Worm (Caenorhabditis elegans) whole organism, young adult: ENCODE measurements around the gene ZK688.4.

Source experiments
- K11D2.4 ChIP-seq: fragments of 200-800 bp; sonication (Bioruptor generic); IDR thresholded peaks from 2 replicates; pipeline ENCODE4 v1.3.6; 2022; ENCODE audit warnings: missing genetic modification reagents, missing genetic modification characterization, missing compliant biosample characterization
- aptf-2 ChIP-seq: fragments of 200-800 bp; sonication (Bioruptor generic); conservative IDR thresholded peaks from 2 replicates; pipeline ENCODE4 v1.3.6; 2022; ENCODE audit warnings: missing genetic modification reagents, missing genetic modification characterization, missing compliant biosample characterization
- cebp-1 ChIP-seq, 2 experiments: fragments of 200-800 bp in 1 of 2; sonication (Bioruptor generic) in 1 of 2; sonication (generic microtip) in 1 of 2; IDR thresholded peaks in 1 of 2; optimal IDR thresholded peaks in 1 of 2; 2 replicates each; pipeline versions ENCODE4 v1.3.6 to Lab custom; 2017 to 2022; ENCODE audit warnings: missing compliant biosample characterization in 2 of 2, missing genetic modification characterization in 2 of 2, mild to moderate bottlenecking in 1 of 2, missing genetic modification reagents in 1 of 2, moderate library complexity in 1 of 2
- cebp-2 ChIP-seq: fragments of 200-800 bp; sonication (Bioruptor generic); IDR thresholded peaks from 2 replicates; pipeline ENCODE4 v1.3.6; 2022; ENCODE audit warnings: missing genetic modification characterization, missing compliant biosample characterization
- efl-1 ChIP-seq: fragments of 150-350 bp; optimal IDR thresholded peaks from 2 replicates; lab custom pipeline; 2014; ENCODE audit warnings: missing biosample characterization, missing genetic modification reagents, missing genetic modification characterization
- egl-18 ChIP-seq: fragments of 200-800 bp; sonication (Bioruptor generic); IDR thresholded peaks from 2 replicates; pipeline ENCODE4 v1.3.6; 2022; ENCODE audit warnings: missing genetic modification reagents, missing genetic modification characterization, missing compliant biosample characterization
- egl-44 ChIP-seq: fragments of 200-800 bp; sonication (Bioruptor generic); IDR thresholded peaks from 2 replicates; pipeline ENCODE4 v1.3.6; 2022; ENCODE audit warnings: missing genetic modification reagents, missing genetic modification characterization, missing compliant biosample characterization
- lag-1 ChIP-seq: fragments of 200-800 bp; sonication (Bioruptor generic); IDR thresholded peaks from 2 replicates; pipeline ENCODE4 v1.3.6; 2022; ENCODE audit warnings: missing genetic modification reagents, missing genetic modification characterization, missing compliant biosample characterization
- lin-35 ChIP-seq, 3 experiments: fragments of 150-350 bp in 2 of 3; sonication (generic microtip) in 1 of 3; optimal IDR thresholded peaks; 2 replicates each; lab custom pipeline; 2014 to 2018; ENCODE audit warnings: missing biosample characterization in 3 of 3, missing genetic modification characterization in 3 of 3, missing genetic modification reagents in 3 of 3
- nhr-179 ChIP-seq: sonication (generic microtip); optimal IDR thresholded peaks from 2 replicates; lab custom pipeline; 2016; ENCODE audit warnings: mild to moderate bottlenecking, missing genetic modification characterization, missing compliant biosample characterization
- nhr-27 ChIP-seq: fragments of 200-800 bp; sonication (Bioruptor generic); optimal IDR thresholded peaks from 2 replicates; lab custom pipeline; 2018; ENCODE audit warnings: mild to moderate bottlenecking, missing genetic modification characterization, moderate library complexity, missing compliant biosample characterization
- nhr-80 ChIP-seq: sonication (generic microtip); optimal IDR thresholded peaks from 2 replicates; lab custom pipeline; 2016; ENCODE audit warnings: missing genetic modification characterization, missing compliant biosample characterization
- snpc-1.3 ChIP-seq: sonication (generic microtip); optimal IDR thresholded peaks from 2 replicates; lab custom pipeline; 2017; ENCODE audit warnings: missing genetic modification characterization, mild to moderate bottlenecking, missing compliant biosample characterization, antibody characterized with exemption, moderate library complexity, missing genotype, missing genetic modification reagents; ENCODE audit not compliant: insufficient read depth

ce11 chrIII:7861535-7862120 is 33.2 kb upstream of the ZK688.4 start, which contains the start of gene snr-5:
- TF ChIP-seq efl-1 (no peak), egl-18 (GFP tag; lab: Robert Waterston, UW) (no peak), lin-35 (GFP tag; optimal IDR thresholded peaks at IDR 0.05; lab: Kevin White, UChicago) (no peak), nhr-80 (no peak), cebp-1 (GFP tag; IDR thresholded peaks at IDR 0.05; lab: Robert Waterston, UW) (no peak), cebp-1 (tag; optimal IDR thresholded peaks at IDR 0.05; lab: Kevin White, UChicago) (no peak), egl-44 (no peak), aptf-2 (GFP tag; lab: Robert Waterston, UW) (no peak), K11D2.4 (GFP tag; lab: Robert Waterston, UW) (no peak), lag-1 (GFP tag; lab: Robert Waterston, UW) (no peak), cebp-2 (GFP tag; lab: Robert Waterston, UW) (no peak), nhr-27 (no peak), nhr-179 (tag; lab: Kevin White, UChicago) (no peak), snpc-1.3 (no peak)
